Fruit fly (Drosophila melanogaster) whole organism, embryonic: Measurements from ENCODE around the gene Mul1.

Source experiments
- Ada2b ChIP-seq: fragments of 200-800 bp; sonication (Bioruptor generic); IDR thresholded peaks from 2 replicates; pipeline ENCODE4 v1.3.6; 2022; ENCODE audit warnings: missing biosample characterization, missing genetic modification characterization
- Aef1 ChIP-seq: fragments of 200-800 bp; sonication (Bioruptor generic); IDR thresholded peaks from 3 replicates; pipeline ENCODE4 v1.3.6; 2022; ENCODE audit warnings: missing biosample characterization, missing genetic modification characterization
- B-H1 ChIP-seq: fragments of 200-800 bp; sonication (Bioruptor generic); IDR thresholded peaks from 3 replicates; pipeline ENCODE4 v1.3.6; 2022; ENCODE audit warnings: missing biosample characterization, missing genetic modification characterization
- BEAF-32 ChIP-seq: fragments of 200-800 bp; sonication (Bioruptor generic); optimal IDR thresholded peaks from 3 replicates; lab custom pipeline; 2017; ENCODE audit warnings: missing biosample characterization, missing genetic modification characterization, mild to moderate bottlenecking, moderate library complexity, missing genetic modification reagents
- CG10462 ChIP-seq: fragments of 200-800 bp; sonication (Bioruptor generic); optimal IDR thresholded peaks from 2 replicates; lab custom pipeline; 2016; ENCODE audit warnings: missing biosample characterization, missing genetic modification characterization
- CG15269 ChIP-seq: fragments of 200-800 bp; sonication (Bioruptor generic); optimal IDR thresholded peaks from 2 replicates; lab custom pipeline; 2018; ENCODE audit warnings: missing biosample characterization, mild to moderate bottlenecking, missing genetic modification characterization, moderate library complexity
- CG15514 ChIP-seq: fragments of 200-800 bp; sonication (Bioruptor generic); optimal IDR thresholded peaks from 3 replicates; lab custom pipeline; 2017; ENCODE audit warnings: missing biosample characterization, missing genetic modification characterization, mild to moderate bottlenecking, moderate library complexity, missing genetic modification reagents
- CG15696 ChIP-seq: fragments of 200-800 bp; sonication (Bioruptor generic); optimal IDR thresholded peaks from 2 replicates; lab custom pipeline; 2019; ENCODE audit warnings: missing biosample characterization, mild to moderate bottlenecking, missing genetic modification characterization, moderate library complexity
- CG16813 ChIP-seq: fragments of 200-800 bp; sonication (Bioruptor generic); IDR thresholded peaks from 3 replicates; pipeline ENCODE4 v1.3.6; 2022; ENCODE audit warnings: missing biosample characterization, missing genetic modification characterization; ENCODE audit not compliant: partially characterized antibody
- CG17186 ChIP-seq: fragments of 200-800 bp; sonication (Bioruptor generic); optimal IDR thresholded peaks from 3 replicates; lab custom pipeline; 2017; ENCODE audit warnings: missing biosample characterization, missing genetic modification reagents, missing genetic modification characterization
- CG17361 ChIP-seq: fragments of 200-800 bp; sonication (Bioruptor generic); IDR thresholded peaks from 3 replicates; pipeline ENCODE4 v1.3.6; 2022; ENCODE audit warnings: missing biosample characterization, missing genetic modification characterization
- CG18011 ChIP-seq: fragments of 200-800 bp; sonication (Bioruptor generic); optimal IDR thresholded peaks from 2 replicates; lab custom pipeline; 2017; ENCODE audit warnings: missing biosample characterization, missing genetic modification characterization, mild to moderate bottlenecking, moderate library complexity, missing genotype
- CG18619 ChIP-seq: fragments of 200-800 bp; sonication (Bioruptor generic); optimal IDR thresholded peaks from 3 replicates; lab custom pipeline; 2017; ENCODE audit warnings: missing biosample characterization, mild to moderate bottlenecking, missing genetic modification characterization
- CG2202 ChIP-seq: fragments of 200-800 bp; sonication (Bioruptor generic); optimal IDR thresholded peaks from 2 replicates; lab custom pipeline; 2018; ENCODE audit warnings: missing biosample characterization, mild to moderate bottlenecking, missing genetic modification characterization
- CG2712 ChIP-seq: fragments of 200-800 bp; optimal IDR thresholded peaks from 3 replicates; lab custom pipeline; 2019; ENCODE audit warnings: missing biosample characterization, mild to moderate bottlenecking, missing genetic modification characterization, moderate library complexity
- CG31441 ChIP-seq: fragments of 200-800 bp; sonication (Bioruptor generic); IDR thresholded peaks from 2 replicates; pipeline ENCODE4 v1.3.6; 2022; ENCODE audit warnings: missing biosample characterization, missing genetic modification characterization
- CG3838 ChIP-seq: fragments of 200-800 bp; sonication (Bioruptor generic); optimal IDR thresholded peaks from 3 replicates; lab custom pipeline; 2016; ENCODE audit warnings: missing biosample characterization, missing genetic modification characterization
- CG9797 ChIP-seq: fragments of 200-800 bp; sonication (Bioruptor generic); optimal IDR thresholded peaks from 3 replicates; lab custom pipeline; 2018; ENCODE audit warnings: missing biosample characterization, mild to moderate bottlenecking, missing genetic modification characterization
- CkIIα-i1 ChIP-seq: fragments of 200-800 bp; sonication (Bioruptor generic); IDR thresholded peaks from 2 replicates; pipeline ENCODE4 v1.3.6; 2022; ENCODE audit warnings: missing biosample characterization, missing genetic modification characterization
- Dip2 ChIP-seq: fragments of 200-800 bp; sonication (Bioruptor generic); IDR thresholded peaks from 2 replicates; pipeline ENCODE4 v1.3.6; 2022; ENCODE audit warnings: missing biosample characterization, missing genetic modification characterization
- Doc3 ChIP-seq: fragments of 200-800 bp; sonication (Bioruptor generic); IDR thresholded peaks from 3 replicates; pipeline ENCODE4 v1.3.6; 2022; ENCODE audit warnings: missing biosample characterization, missing genetic modification characterization; ENCODE audit not compliant: partially characterized antibody
- Dp ChIP-seq: fragments of 200-800 bp; sonication (Bioruptor generic); optimal IDR thresholded peaks from 2 replicates; lab custom pipeline; 2018; ENCODE audit warnings: missing biosample characterization, mild to moderate bottlenecking, missing genetic modification characterization, moderate library complexity
- Dref ChIP-seq: fragments of 200-800 bp; sonication (Bioruptor generic); IDR thresholded peaks from 2 replicates; pipeline ENCODE4 v1.3.6; 2022; ENCODE audit warnings: missing biosample characterization, missing genetic modification characterization
- Ets65A ChIP-seq: fragments of 200-800 bp; sonication (Bioruptor generic); peaks from one replicate; lab custom pipeline; 2016; ENCODE audit warnings: missing biosample characterization, missing genetic modification characterization
- HmgZ ChIP-seq: fragments of 200-800 bp; sonication (Bioruptor generic); optimal IDR thresholded peaks from 2 replicates; lab custom pipeline; 2018; ENCODE audit warnings: missing biosample characterization, mild to moderate bottlenecking, missing genetic modification characterization
- Lim3 ChIP-seq: fragments of 200-800 bp; sonication (Bioruptor generic); IDR thresholded peaks from 2 replicates; pipeline ENCODE4 v1.3.6; 2022; ENCODE audit warnings: missing biosample characterization, missing genetic modification characterization
- Med ChIP-seq: fragments of 200-800 bp; sonication (Bioruptor generic); peaks from one replicate; lab custom pipeline; 2016; ENCODE audit warnings: missing biosample characterization, missing genetic modification characterization, mild to moderate bottlenecking, inconsistent platforms, moderate library complexity
- NFAT ChIP-seq: fragments of 200-800 bp; sonication (Bioruptor generic); IDR thresholded peaks from 2 replicates; pipeline ENCODE4 v1.3.6; 2022; ENCODE audit warnings: missing biosample characterization, missing genetic modification characterization
- Neu2 ChIP-seq: fragments of 200-800 bp; sonication (Bioruptor generic); optimal IDR thresholded peaks from 3 replicates; lab custom pipeline; 2016; ENCODE audit warnings: missing biosample characterization, missing genetic modification characterization, borderline replicate concordance
- Oli ChIP-seq: fragments of 200-800 bp; sonication (Bioruptor generic); optimal IDR thresholded peaks from 2 replicates; lab custom pipeline; 2018; ENCODE audit warnings: missing biosample characterization, mild to moderate bottlenecking, missing genetic modification characterization, moderate library complexity
- Rx ChIP-seq: fragments of 200-800 bp; sonication (Bioruptor generic); IDR thresholded peaks from 2 replicates; pipeline ENCODE4 v1.3.6; 2022; ENCODE audit warnings: missing biosample characterization, missing genetic modification characterization
- Xbp1 ChIP-seq: fragments of 200-800 bp; sonication (Bioruptor generic); optimal IDR thresholded peaks from 3 replicates; lab custom pipeline; 2016; ENCODE audit warnings: missing biosample characterization, mild to moderate bottlenecking, missing genetic modification characterization
- chinmo ChIP-seq: fragments of 200-800 bp; sonication (Bioruptor generic); IDR thresholded peaks from 4 replicates; pipeline ENCODE4 v1.3.6; 2022; ENCODE audit warnings: missing biosample characterization, missing genetic modification characterization; ENCODE audit not compliant: partially characterized antibody
- corto ChIP-seq: fragments of 200-800 bp; sonication (Bioruptor generic); optimal IDR thresholded peaks from 2 replicates; lab custom pipeline; 2016; ENCODE audit warnings: missing biosample characterization, mild to moderate bottlenecking, missing genetic modification characterization, moderate library complexity
- cwo ChIP-seq: fragments of 200-800 bp; sonication (Bioruptor generic); optimal IDR thresholded peaks from 3 replicates; lab custom pipeline; 2017; ENCODE audit warnings: missing biosample characterization, missing genetic modification characterization, mild to moderate bottlenecking, moderate library complexity, missing genetic modification reagents
- ewg ChIP-seq: fragments of 200-800 bp; sonication (Bioruptor generic); optimal IDR thresholded peaks from 3 replicates; lab custom pipeline; 2017; ENCODE audit warnings: mild to moderate bottlenecking, missing biosample characterization, missing genetic modification reagents, missing genetic modification characterization
- fru ChIP-seq: fragments of >200 bp; optimal IDR thresholded peaks from 2 replicates; lab custom pipeline; 2017
- gcm2 ChIP-seq: fragments of 200-800 bp; sonication (Bioruptor generic); optimal IDR thresholded peaks from 2 replicates; lab custom pipeline; 2016; ENCODE audit warnings: missing biosample characterization, missing genetic modification characterization
- hbn ChIP-seq: fragments of 200-800 bp; sonication (Bioruptor generic); IDR thresholded peaks from 2 replicates; pipeline ENCODE4 v1.3.6; 2022; ENCODE audit warnings: missing biosample characterization, missing genetic modification characterization; ENCODE audit not compliant: partially characterized antibody
- jumu ChIP-seq: fragments of 200-800 bp; sonication (Bioruptor generic); optimal IDR thresholded peaks from 3 replicates; lab custom pipeline; 2016; ENCODE audit warnings: missing biosample characterization, missing genetic modification characterization
- kay ChIP-seq: fragments of 200-800 bp; sonication (Bioruptor generic); optimal IDR thresholded peaks from 2 replicates; lab custom pipeline; 2016; ENCODE audit warnings: missing biosample characterization, missing genetic modification characterization
- lbe ChIP-seq: fragments of 200-800 bp; sonication (Bioruptor generic); optimal IDR thresholded peaks from 2 replicates; lab custom pipeline; 2016; ENCODE audit warnings: missing biosample characterization, mild to moderate bottlenecking, missing genetic modification characterization
- otp ChIP-seq: fragments of 200-800 bp; sonication (Bioruptor generic); IDR thresholded peaks from 3 replicates; pipeline ENCODE4, ENCODE4 v1.3.6; 2022; ENCODE audit warnings: missing biosample characterization, missing genetic modification characterization
- psq ChIP-seq: fragments of 200-800 bp; sonication (Bioruptor generic); optimal IDR thresholded peaks from 2 replicates; lab custom pipeline; 2017; ENCODE audit warnings: missing biosample characterization, missing genetic modification characterization
- repo ChIP-seq: fragments of 200-800 bp; sonication (Bioruptor generic); optimal IDR thresholded peaks from 2 replicates; lab custom pipeline; 2016; ENCODE audit warnings: missing biosample characterization, missing genetic modification characterization
- salm ChIP-seq: fragments of 200-800 bp; sonication (Bioruptor generic); optimal IDR thresholded peaks from 2 replicates; lab custom pipeline; 2018; ENCODE audit warnings: missing biosample characterization, mild to moderate bottlenecking, missing genetic modification characterization
- tna ChIP-seq: fragments of 200-800 bp; sonication (Bioruptor generic); IDR thresholded peaks from 2 replicates; pipeline ENCODE4 v1.3.6; 2022; ENCODE audit warnings: missing biosample characterization, missing genetic modification characterization; ENCODE audit not compliant: partially characterized antibody
- trem ChIP-seq: fragments of 200-800 bp; optimal IDR thresholded peaks from 3 replicates; lab custom pipeline; 2019; ENCODE audit warnings: missing biosample characterization, mild to moderate bottlenecking, missing genetic modification characterization, moderate library complexity
- tx ChIP-seq: fragments of 200-800 bp; sonication (Bioruptor generic); optimal IDR thresholded peaks from 2 replicates; lab custom pipeline; 2016; ENCODE audit warnings: missing biosample characterization, missing genetic modification characterization
- usp ChIP-seq: fragments of >200 bp; optimal IDR thresholded peaks from 2 replicates; lab custom pipeline; 2017; ENCODE audit warnings: missing biosample characterization, missing genetic modification characterization
- zen ChIP-seq: fragments of 200-800 bp; sonication (Bioruptor generic); optimal IDR thresholded peaks from 3 replicates; lab custom pipeline; 2018; ENCODE audit warnings: missing biosample characterization, mild to moderate bottlenecking, missing genetic modification characterization, moderate library complexity

Mul1 gene

dm6 chr3L:3983466-3983946 lies 37.8 kb upstream of the Mul1 start, which contains the start of gene scrt (continued):
- peak; percentile 28 for TF ChIP-seq CG18619
- TF ChIP-seq jumu (GFP tag; lab: Kevin White, UChicago), result no peak
- TF ChIP-seq CG15514 (GFP tag; lab: Kevin White, UChicago), result no peak
- no peak for TF ChIP-seq cwo (GFP tag; lab: Kevin White, UChicago)
- 0 out of 2 replicates have a peak, but pooled peaks have one; percentile 37 for TF ChIP-seq CG31441
- TF ChIP-seq Oli (tag; lab: Kevin White, UChicago), result peak; percentile 12
- peak; percentile 82 for TF ChIP-seq Ets65A (GFP tag; lab: Kevin White, UChicago)
- no peak for TF ChIP-seq tx
- 0 out of 3 replicates have a peak, but pooled peaks have one; percentile 44 for TF ChIP-seq CG17361 (GFP tag; lab: Robert Waterston, UW)
- no peak for TF ChIP-seq lbe (GFP tag; lab: Kevin White, UChicago)
- TF ChIP-seq CG15269 (tag; lab: Kevin White, UChicago), result no peak
- peak; percentile 38 for TF ChIP-seq Xbp1
- TF ChIP-seq Lim3 (GFP tag; lab: Robert Waterston, UW), result 0 out of 2 replicates have a peak, but pooled peaks have one; percentile 32
- TF ChIP-seq CG18011 (GFP tag; lab: Kevin White, UChicago), result no peak
- no peak for TF ChIP-seq otp (GFP tag; lab: Robert Waterston, UW)
- TF ChIP-seq ewg, result peak; percentile 37
- TF ChIP-seq gcm2 (GFP tag; lab: Kevin White, UChicago), result no peak
- TF ChIP-seq CG10462, result no peak
- no peak for TF ChIP-seq corto (GFP tag; lab: Kevin White, UChicago)
- TF ChIP-seq CG3838 (GFP tag; lab: Kevin White, UChicago), result no peak
- peak; percentile 51 for TF ChIP-seq Rx (GFP tag; lab: Robert Waterston, UW)
- no peak for TF ChIP-seq repo
- no peak for TF ChIP-seq Dip2 (GFP tag; lab: Robert Waterston, UW)
- no peak; the same call in 2 of the 3 replicates for TF ChIP-seq Aef1 (GFP tag; lab: Robert Waterston, UW)
- TF ChIP-seq CG2712 (tag; lab: Kevin White, UChicago), result peak; percentile 77
- no peak for TF ChIP-seq psq (GFP tag; lab: Kevin White, UChicago)
- TF ChIP-seq HmgZ (tag; lab: Kevin White, UChicago), result peak; percentile 51
- peak; percentile 94 for TF ChIP-seq CG15696 (tag; lab: Kevin White, UChicago)
- no peak for TF ChIP-seq Dref (GFP tag; lab: Robert Waterston, UW)
- TF ChIP-seq salm (tag; lab: Kevin White, UChicago), result no peak
- no peak for TF ChIP-seq Neu2 (GFP tag; lab: Kevin White, UChicago)
- TF ChIP-seq hbn (GFP tag; lab: Robert Waterston, UW), result no peak
- no peak for TF ChIP-seq BEAF-32 (GFP tag; lab: Kevin White, UChicago)
- no peak for TF ChIP-seq NFAT (GFP tag; lab: Robert Waterston, UW)
- TF ChIP-seq Dp (GFP tag; lab: Kevin White, UChicago), result no peak
- no peak for TF ChIP-seq Doc3 (GFP tag; lab: Robert Waterston, UW)
- TF ChIP-seq CkIIα-i1 (GFP tag; lab: Robert Waterston, UW), result no peak
- TF ChIP-seq B-H1 (GFP tag; lab: Robert Waterston, UW), result no peak
- TF ChIP-seq CG17186 (GFP tag; lab: Kevin White, UChicago), result no peak
- peak; percentile 68 for TF ChIP-seq CG16813 (GFP tag; lab: Robert Waterston, UW)
- peak; percentile 51 for TF ChIP-seq Ada2b (GFP tag; lab: Robert Waterston, UW)
- peak; percentile 3 for TF ChIP-seq kay (GFP tag; lab: Kevin White, UChicago)
- TF ChIP-seq zen, result peak; percentile 95
- TF ChIP-seq tna (GFP tag; lab: Robert Waterston, UW), result no peak; the same call in 1 of the 2 replicates
- TF ChIP-seq usp (GFP tag; lab: Kevin White, UChicago), result no peak
- no peak for TF ChIP-seq fru (lab: Kevin White, UChicago)
- no peak for TF ChIP-seq chinmo (GFP tag; lab: Robert Waterston, UW)
- no peak for TF ChIP-seq CG9797 (GFP tag; lab: Kevin White, UChicago)
- TF ChIP-seq CG2202, result peak; percentile 8
- TF ChIP-seq Med (GFP tag; lab: Kevin White, UChicago), result peak; percentile 62
- TF ChIP-seq trem (tag; lab: Kevin White, UChicago), result no peak
